Fruit fly (Drosophila melanogaster): Measurements from ENCODE around the gene mamo.

mamo gene

dm6 chrX:13815526-13816173 lies 174.7 kb downstream of the mamo start (continued):
- TF ChIP-seq aop (GFP tag; IDR thresholded peaks at IDR 0.05) (no peak), knrl (GFP tag; IDR thresholded peaks at IDR 0.05; ENCODE audit: partially characterized antibody) (no peak), CG2678 (tag; optimal IDR thresholded peaks at IDR 0.05) (peak; percentile 78), lab (GFP tag; optimal IDR thresholded peaks at IDR 0.05) (peak; percentile 73), lmd (GFP tag; IDR thresholded peaks at IDR 0.05) (peak; percentile 72), CG3281 (GFP tag; optimal IDR thresholded peaks at IDR 0.05) (peak; percentile 61), ranshi (GFP tag; IDR thresholded peaks at IDR 0.05) (peak; percentile 33; the same call in 1 of the 2 replicates), CG31388 (GFP tag; optimal IDR thresholded peaks at IDR 0.05) (no peak), Spps (tag; optimal IDR thresholded peaks at IDR 0.05) (no peak), CG15601 (tag; optimal IDR thresholded peaks at IDR 0.05) (peak; percentile 43), grn (GFP tag; optimal IDR thresholded peaks at IDR 0.05) (no peak), chif (GFP tag; optimal IDR thresholded peaks at IDR 0.05) (peak in 1 of 2 experiments; percentile 36), sens-2 (GFP tag; IDR thresholded peaks at IDR 0.05) (no peak), CG10209 (GFP tag; optimal IDR thresholded peaks at IDR 0.05) (peak; percentile 60), CG30020 (tag; optimal IDR thresholded peaks at IDR 0.05) (peak; percentile 1), CG10431 (GFP tag; optimal IDR thresholded peaks at IDR 0.05) (no peak), BEAF-32 (GFP tag; optimal IDR thresholded peaks at IDR 0.05) (no peak), HLH4C (GFP tag; IDR thresholded peaks at IDR 0.05; ENCODE audit: partially characterized antibody) (no peak), row (GFP tag; IDR thresholded peaks at IDR 0.05) (peak; percentile 71), ase (GFP tag; IDR thresholded peaks at IDR 0.05) (no peak), gro (GFP tag; optimal IDR thresholded peaks at IDR 0.05) (no peak), CG8281 (tag; optimal IDR thresholded peaks at IDR 0.05) (peak; percentile 25), CG8290 (GFP tag; optimal IDR thresholded peaks at IDR 0.05) (no peak), CG8290 (tag; optimal IDR thresholded peaks at IDR 0.05) (peak in 1 of 2 experiments; percentile 10), CG12391 (tag; optimal IDR thresholded peaks at IDR 0.05) (peak; percentile 59), HmgZ (tag; optimal IDR thresholded peaks at IDR 0.05) (no peak), CG42726 (GFP tag; IDR thresholded peaks at IDR 0.05; ENCODE audit: partially characterized antibody) (no peak), vfl (GFP tag; optimal IDR thresholded peaks at IDR 0.05) (no peak), tap (tag; optimal IDR thresholded peaks at IDR 0.05) (peak; percentile 45), pnt (GFP tag; optimal IDR thresholded peaks at IDR 0.05) (peak; percentile 54), CG6654 (GFP tag; optimal IDR thresholded peaks at IDR 0.05) (peak; percentile 32), vnd (GFP tag; IDR thresholded peaks at IDR 0.05; ENCODE audit: partially characterized antibody) (no peak), Asciz (GFP tag; optimal IDR thresholded peaks at IDR 0.05) (peak; percentile 54), E2f1 (GFP tag; IDR thresholded peaks at IDR 0.05) (no peak), CG12299 (tag; optimal IDR thresholded peaks at IDR 0.05) (no peak), CG6813 (GFP tag; optimal IDR thresholded peaks at IDR 0.05) (peak; percentile 29), CG9437 (GFP tag; optimal IDR thresholded peaks at IDR 0.05) (peak; percentile 49), Ptx1 (GFP tag; IDR thresholded peaks at IDR 0.05) (peak; percentile 70), zen2 (GFP tag; IDR thresholded peaks at IDR 0.05; ENCODE audit: partially characterized antibody) (no peak), bcd (GFP tag; optimal IDR thresholded peaks at IDR 0.05) (peak; percentile 62), CoRest (tag; optimal IDR thresholded peaks at IDR 0.05) (peak; percentile 78), nerfin-1 (tag; optimal IDR thresholded peaks at IDR 0.05) (peak; percentile 44), CG17385 (GFP tag; optimal IDR thresholded peaks at IDR 0.05) (peak; percentile 46), danr (GFP tag; IDR thresholded peaks at IDR 0.05) (peak; percentile 43; the same call in 1 of the 2 replicates), CG43689 (GFP tag; IDR thresholded peaks at IDR 0.05) (no peak), CG14050 (GFP tag; IDR thresholded peaks at IDR 0.05) (no peak), dm (GFP tag; optimal IDR thresholded peaks at IDR 0.05) (peak; percentile 11), CG9797 (GFP tag; optimal IDR thresholded peaks at IDR 0.05) (no peak), Bteb2 (GFP tag; optimal IDR thresholded peaks at IDR 0.05) (no peak), CG11085 (GFP tag; IDR thresholded peaks at IDR 0.05) (no peak)

Data from whole organism, embryonic.